Worm (Caenorhabditis elegans) whole organism, L4 larva: ENCODE measurements around the gene Y57G11C.23.

Experiments
- T26A8.4 ChIP-seq: fragments of 200-800 bp; sonication (Bioruptor generic); IDR thresholded peaks from 2 replicates; pipeline ENCODE4 v1.3.6; 2022; ENCODE audit warnings: missing genetic modification characterization, missing compliant biosample characterization
- Y48G9A.11 ChIP-seq: fragments of 200-800 bp; sonication (Bioruptor generic); IDR thresholded peaks from 2 replicates; pipeline ENCODE4 v1.3.6; 2022; ENCODE audit warnings: missing genetic modification reagents, missing genetic modification characterization, missing compliant biosample characterization
- ZK337.2 ChIP-seq: fragments of 200-800 bp; sonication (Bioruptor generic); IDR thresholded peaks from 2 replicates; pipeline ENCODE4 v1.3.6; 2022; ENCODE audit warnings: missing genetic modification reagents, missing genetic modification characterization, missing compliant biosample characterization
- ZK546.5 ChIP-seq, 2 experiments: sonication (generic microtip); optimal IDR thresholded peaks; 2 replicates each; lab custom pipeline; 2017; ENCODE audit warnings: missing biosample characterization in 2 of 2, missing genetic modification characterization in 2 of 2
- aha-1 ChIP-seq: fragments of 150-350 bp; peaks from one replicate; lab custom pipeline; 2014; ENCODE audit warnings: missing biosample characterization, missing genetic modification characterization
- arid-1 ChIP-seq: fragments of 200-800 bp; sonication (Bioruptor generic); conservative IDR thresholded peaks from 2 replicates; pipeline ENCODE4 v1.3.6; 2022; ENCODE audit warnings: missing genetic modification reagents, missing genetic modification characterization, missing compliant biosample characterization
- attf-4 ChIP-seq: sonication (generic microtip); optimal IDR thresholded peaks from 3 replicates; lab custom pipeline; 2017; ENCODE audit warnings: missing biosample characterization, missing genetic modification characterization
- ceh-20 ChIP-seq: fragments of 200-800 bp; sonication (Bioruptor generic); IDR thresholded peaks from 2 replicates; pipeline ENCODE4 v1.3.6; 2022; ENCODE audit warnings: missing genetic modification reagents, missing genetic modification characterization, missing compliant biosample characterization
- ceh-28 ChIP-seq: fragments of 150-350 bp; optimal IDR thresholded peaks from 2 replicates; lab custom pipeline; 2014; ENCODE audit warnings: missing biosample characterization, missing genetic modification reagents, missing genetic modification characterization
- dmd-6 ChIP-seq: fragments of 200-800 bp; sonication (Bioruptor generic); IDR thresholded peaks from 2 replicates; pipeline ENCODE4 v1.3.6; 2022; ENCODE audit warnings: missing genetic modification reagents, missing genetic modification characterization, missing compliant biosample characterization
- dmd-8 ChIP-seq: fragments of 200-800 bp; sonication (Bioruptor generic); IDR thresholded peaks from 2 replicates; pipeline ENCODE4 v1.3.6; 2022; ENCODE audit warnings: missing genetic modification characterization, missing compliant biosample characterization
- duxl-1 ChIP-seq: sonication (generic microtip); optimal IDR thresholded peaks from 2 replicates; lab custom pipeline; 2016; ENCODE audit warnings: mild to moderate bottlenecking, missing genetic modification characterization, moderate library complexity, missing compliant biosample characterization; ENCODE audit not compliant: poor library complexity
- dve-1 ChIP-seq: sonication (generic microtip); optimal IDR thresholded peaks from 2 replicates; lab custom pipeline; 2017; ENCODE audit warnings: antibody characterized with exemption, mild to moderate bottlenecking, missing genetic modification characterization, missing compliant biosample characterization; ENCODE audit not compliant: insufficient read depth
- egl-27 ChIP-seq: sonication (generic microtip); optimal IDR thresholded peaks from 3 replicates; lab custom pipeline; 2017; ENCODE audit warnings: missing biosample characterization, missing genetic modification reagents, missing genetic modification characterization
- egl-43 ChIP-seq: fragments of 200-800 bp; sonication (Bioruptor generic); IDR thresholded peaks from 2 replicates; pipeline ENCODE4 v1.3.6; 2022; ENCODE audit warnings: missing genetic modification reagents, missing genetic modification characterization, missing compliant biosample characterization
- fkh-10 ChIP-seq: fragments of 150-350 bp; optimal IDR thresholded peaks from 2 replicates; lab custom pipeline; 2014; ENCODE audit warnings: missing biosample characterization, missing genetic modification reagents, missing genetic modification characterization
- fos-1 ChIP-seq: fragments of 150-350 bp; optimal IDR thresholded peaks from 2 replicates; lab custom pipeline; 2014; ENCODE audit warnings: missing biosample characterization, missing genetic modification characterization
- hlh-11 ChIP-seq: fragments of 200-800 bp; sonication (Bioruptor generic); optimal IDR thresholded peaks from 2 replicates; lab custom pipeline; 2018; ENCODE audit warnings: mild to moderate bottlenecking, missing genetic modification characterization, missing compliant biosample characterization
- hmg-1.1 ChIP-seq: fragments of 200-800 bp; sonication (Bioruptor generic); IDR thresholded peaks from 2 replicates; pipeline ENCODE4 v1.3.6; 2022; ENCODE audit warnings: missing genetic modification reagents, missing genetic modification characterization, missing compliant biosample characterization
- lin-13 ChIP-seq: fragments of 150-350 bp; optimal IDR thresholded peaks from 2 replicates; lab custom pipeline; 2014; ENCODE audit warnings: missing biosample characterization, missing genetic modification reagents, missing genetic modification characterization
- lin-29 ChIP-seq: fragments of 200-800 bp; sonication (Bioruptor generic); IDR thresholded peaks from 2 replicates; pipeline ENCODE4 v1.3.6; 2022; ENCODE audit warnings: missing genetic modification reagents, missing genetic modification characterization, missing compliant biosample characterization
- lin-38 ChIP-seq: fragments of 200-800 bp; sonication (Bioruptor generic); IDR thresholded peaks from 2 replicates; pipeline ENCODE4 v1.3.6; 2022; ENCODE audit warnings: missing genetic modification reagents, missing genetic modification characterization, missing compliant biosample characterization
- lir-3 ChIP-seq: sonication (generic microtip); optimal IDR thresholded peaks from 2 replicates; lab custom pipeline; 2016; ENCODE audit warnings: mild to moderate bottlenecking, missing genetic modification characterization, missing compliant biosample characterization
- mep-1 ChIP-seq: fragments of 150-350 bp; sonication (generic microtip); optimal IDR thresholded peaks from 3 replicates; lab custom pipeline; 2014; ENCODE audit warnings: missing biosample characterization, missing genetic modification characterization
- mxl-3 ChIP-seq: fragments of 200-800 bp; sonication (Bioruptor generic); optimal IDR thresholded peaks from 2 replicates; lab custom pipeline; 2018; ENCODE audit warnings: mild to moderate bottlenecking, missing genetic modification characterization, missing compliant biosample characterization
- nhr-102 ChIP-seq: sonication (generic microtip); optimal IDR thresholded peaks from 2 replicates; lab custom pipeline; 2016; ENCODE audit warnings: mild to moderate bottlenecking, missing genetic modification characterization, moderate library complexity, missing compliant biosample characterization
- nhr-41 ChIP-seq: fragments of 200-800 bp; sonication (Bioruptor generic); IDR thresholded peaks from 2 replicates; pipeline ENCODE4 v1.3.6; 2022; ENCODE audit warnings: missing genetic modification reagents, missing genetic modification characterization, missing compliant biosample characterization
- nhr-42 ChIP-seq: fragments of 200-800 bp; sonication (Bioruptor generic); IDR thresholded peaks from 2 replicates; pipeline ENCODE4 v1.3.6; 2022; ENCODE audit warnings: missing genetic modification characterization, missing compliant biosample characterization
- nhr-6 ChIP-seq: fragments of 150-350 bp; optimal IDR thresholded peaks from 2 replicates; lab custom pipeline; 2014; ENCODE audit warnings: missing biosample characterization, missing genetic modification characterization
- nhr-76 ChIP-seq: fragments of 150-350 bp; optimal IDR thresholded peaks from 2 replicates; lab custom pipeline; 2014; ENCODE audit warnings: missing biosample characterization, missing genetic modification characterization
- pqm-1 ChIP-seq: sonication (generic microtip); optimal IDR thresholded peaks from 2 replicates; lab custom pipeline; 2017; ENCODE audit warnings: missing biosample characterization, missing genetic modification characterization
- rbr-2 ChIP-seq: sonication (generic microtip); optimal IDR thresholded peaks from 2 replicates; lab custom pipeline; 2016; ENCODE audit warnings: missing genotype, missing genetic modification characterization, missing compliant biosample characterization
- saeg-2 ChIP-seq: fragments of 200-800 bp; sonication (Bioruptor generic); IDR thresholded peaks from 2 replicates; pipeline ENCODE4 v1.3.6; 2022; ENCODE audit warnings: missing genetic modification reagents, missing genetic modification characterization, missing compliant biosample characterization
- snpc-1.2 ChIP-seq: fragments of 200-800 bp; sonication (Bioruptor generic); IDR thresholded peaks from 2 replicates; pipeline ENCODE4 v1.3.6; 2022; ENCODE audit warnings: missing genetic modification reagents, missing genetic modification characterization, missing compliant biosample characterization
- snpc-4 ChIP-seq: fragments of 150-350 bp; optimal IDR thresholded peaks from 2 replicates; lab custom pipeline; 2014; ENCODE audit warnings: missing biosample characterization, missing genetic modification characterization
- spr-1 ChIP-seq: sonication (generic microtip); optimal IDR thresholded peaks from 2 replicates; lab custom pipeline; 2016; ENCODE audit warnings: mild to moderate bottlenecking, missing genetic modification characterization, missing compliant biosample characterization
- tra-1 ChIP-seq: fragments of 200-800 bp; sonication (Bioruptor generic); IDR thresholded peaks from 2 replicates; pipeline ENCODE4 v1.3.6; 2022; ENCODE audit warnings: missing genetic modification reagents, missing genetic modification characterization, missing compliant biosample characterization
- unc-62 ChIP-seq, 3 experiments: fragments of 150-350 bp in 1 of 3; sonication (generic microtip); optimal IDR thresholded peaks in 2 of 3; peaks in 1 of 3; 1 replicate in 1 of 3; 2 replicates in 2 of 3; lab custom pipeline; 2014 to 2017; ENCODE audit warnings: missing biosample characterization in 3 of 3, missing genetic modification characterization in 3 of 3, missing genetic modification reagents in 3 of 3, missing genotype in 1 of 3
- zag-1 ChIP-seq: fragments of 150-350 bp; optimal IDR thresholded peaks from 2 replicates; lab custom pipeline; 2014; ENCODE audit warnings: missing biosample characterization, missing genetic modification characterization
- zfp-3 ChIP-seq: fragments of 200-800 bp; sonication (Bioruptor generic); conservative IDR thresholded peaks from 2 replicates; pipeline ENCODE4 v1.3.6; 2022; ENCODE audit warnings: missing genetic modification reagents, missing genetic modification characterization, missing compliant biosample characterization
- zip-11 ChIP-seq: fragments of 200-800 bp; sonication (Bioruptor generic); IDR thresholded peaks from 2 replicates; pipeline ENCODE4 v1.3.6; 2022; ENCODE audit warnings: missing genetic modification characterization, missing compliant biosample characterization

Y57G11C.23 gene

ce11 chrIV:14868560-14868959, 7.0 kb upstream of the Y57G11C.23 start:
- no peak for TF ChIP-seq zip-11 (GFP tag; lab: Robert Waterston, UW)
- peak; percentile 58 for TF ChIP-seq aha-1 (tag; lab: Kevin White, UChicago)
- TF ChIP-seq dve-1 (tag; lab: Kevin White, UChicago), result no peak
- no peak for TF ChIP-seq lir-3 (tag; lab: Kevin White, UChicago)
- TF ChIP-seq unc-62 (GFP tag; optimal IDR thresholded peaks at IDR 0.05 in 1 of 2; lab: Kevin White, UChicago), result peak in 1 of 2 experiments; percentile 63
- no peak for TF ChIP-seq unc-62 (tag; optimal IDR thresholded peaks at IDR 0.05; lab: Kevin White, UChicago)
- TF ChIP-seq, all 104 proteins: peak for 2

- TF ChIP-seq snpc-1.2 (GFP tag; lab: Robert Waterston, UW) (peak; percentile 92), hmg-1.1 (GFP tag; lab: Robert Waterston, UW) (no peak), ceh-28 (tag; lab: Kevin White, UChicago) (no peak), lin-29 (GFP tag; lab: Robert Waterston, UW) (no peak), ZK337.2 (no peak), hlh-11 (tag; lab: Kevin White, UChicago) (no peak), aha-1 (tag; lab: Kevin White, UChicago) (peak; percentile 44), ZK546.5 (tag; optimal IDR thresholded peaks at IDR 0.05; lab: Kevin White, UChicago) (no peak), nhr-102 (tag; lab: Kevin White, UChicago) (no peak), fkh-10 (GFP tag; lab: Kevin White, UChicago) (no peak)
These were observed 2.9 kb upstream of the Y57G11C.23 start for ce11 chrIV:14864529-14864928.

ce11 chrIV:14863772-14864171, 2.2 kb upstream of the Y57G11C.23 start:
- no peak for TF ChIP-seq zfp-3 (GFP tag; lab: Robert Waterston, UW)
- TF ChIP-seq egl-43 (GFP tag; lab: Robert Waterston, UW), result no peak
- TF ChIP-seq snpc-1.2 (GFP tag; lab: Robert Waterston, UW), result peak; percentile 96
- no peak for TF ChIP-seq T26A8.4 (GFP tag; lab: Robert Waterston, UW)
- TF ChIP-seq aha-1 (tag; lab: Kevin White, UChicago), result peak; percentile 76
- no peak for TF ChIP-seq attf-4 (tag; lab: Kevin White, UChicago)
- TF ChIP-seq nhr-41, result no peak
- no peak for TF ChIP-seq duxl-1
- TF ChIP-seq ZK337.2, result no peak
- TF ChIP-seq lin-38 (GFP tag; lab: Robert Waterston, UW), result no peak
- no peak for TF ChIP-seq tra-1
- no peak for TF ChIP-seq mxl-3

ce11 chrIV:14862147-14862546, 556 bp upstream of the Y57G11C.23 start, which contains the start of gene Y57G11C.38:
TSS of gene Y57G11C.38 (plus strand) at chrIV:14862447.
- TF ChIP-seq snpc-1.2 (GFP tag; lab: Robert Waterston, UW) (no peak), nhr-6 (no peak), pqm-1 (tag; lab: Kevin White, UChicago) (no peak), snpc-4 (tag; lab: Kevin White, UChicago) (no peak), fkh-10 (GFP tag; lab: Kevin White, UChicago) (no peak), saeg-2 (GFP tag; lab: Robert Waterston, UW) (no peak), ceh-20 (GFP tag; lab: Robert Waterston, UW) (no peak), zag-1 (no peak), fos-1 (tag; lab: Kevin White, UChicago) (no peak)

- no peak for TF ChIP-seq nhr-6
- no peak for TF ChIP-seq lin-13 (GFP tag; lab: Kevin White, UChicago)
- no peak for TF ChIP-seq nhr-102 (tag; lab: Kevin White, UChicago)
- no peak for TF ChIP-seq mep-1 (tag; lab: Kevin White, UChicago)
- no peak for TF ChIP-seq egl-27 (tag; lab: Kevin White, UChicago)
- TF ChIP-seq nhr-76 (tag; lab: Kevin White, UChicago), result no peak
- TF ChIP-seq pqm-1 (tag; lab: Kevin White, UChicago), result no peak
- no peak for TF ChIP-seq arid-1 (GFP tag; lab: Robert Waterston, UW)
- no peak for TF ChIP-seq rbr-2 (tag; lab: Kevin White, UChicago)
- TF ChIP-seq spr-1 (tag; lab: Kevin White, UChicago), result no peak
- TF ChIP-seq Y48G9A.11 (GFP tag; lab: Robert Waterston, UW), result no peak
- no peak for TF ChIP-seq dmd-6 (GFP tag; lab: Robert Waterston, UW)
- TF ChIP-seq hmg-1.1 (GFP tag; lab: Robert Waterston, UW), result no peak
- no peak for TF ChIP-seq dmd-8
- TF ChIP-seq tra-1, result no peak
- TF ChIP-seq fkh-10 (GFP tag; lab: Kevin White, UChicago), result no peak
- TF ChIP-seq nhr-42 (GFP tag; lab: Robert Waterston, UW), result no peak
These were observed 7.9 kb downstream of the Y57G11C.23 start, which contains the start of gene Y57G11C.52 for ce11 chrIV:14853703-14854102. TSS of gene Y57G11C.52 (plus strand) at chrIV:14854003.
